Worm (Caenorhabditis elegans) whole organism, dauer: ENCODE data around the gene chil-18.

Experiments
- unc-62 ChIP-seq: sonication (generic microtip); optimal IDR thresholded peaks from 2 replicates; lab custom pipeline; 2017; ENCODE audit warnings: missing biosample characterization, missing genetic modification reagents, missing genetic modification characterization

The chil-18 gene

ce11 chrII:9474367-9475105 is 26.5 kb downstream of the chil-18 start, which contains the start of the genes chil-25 and chil-26:
Gene chil-25 (minus strand): TSS chrII:9474467.
Gene chil-26 (plus strand): TSS chrII:9475055.
- no peak for TF ChIP-seq unc-62 (GFP tag; lab: Kevin White, UChicago)

DNA sequence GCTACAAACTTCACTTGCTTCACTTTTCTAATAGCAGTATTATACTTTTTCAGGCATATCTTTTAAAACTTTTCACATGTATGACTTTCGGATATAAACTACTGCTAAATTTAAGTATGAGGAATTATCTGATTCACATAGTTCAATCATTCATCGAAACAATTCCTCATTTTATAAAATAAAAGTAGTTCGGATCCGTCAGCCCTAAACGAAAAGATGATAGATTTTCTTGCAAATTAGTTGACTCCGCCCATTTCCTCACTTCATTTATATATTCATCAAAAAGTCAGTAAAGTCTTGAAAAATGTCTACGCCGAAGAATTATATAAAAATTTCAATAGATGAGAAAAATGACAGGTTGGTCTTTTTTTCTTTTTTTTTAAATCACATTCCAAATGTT is 29.5 kb downstream of the chil-18 start, which contains the start of gene chil-27:
Gene chil-27, plus strand, starts transcription at position 301 of the 400 bp plus-strand sequence.
- TF ChIP-seq unc-62 (GFP tag; lab: Kevin White, UChicago) = no peak

DNA sequence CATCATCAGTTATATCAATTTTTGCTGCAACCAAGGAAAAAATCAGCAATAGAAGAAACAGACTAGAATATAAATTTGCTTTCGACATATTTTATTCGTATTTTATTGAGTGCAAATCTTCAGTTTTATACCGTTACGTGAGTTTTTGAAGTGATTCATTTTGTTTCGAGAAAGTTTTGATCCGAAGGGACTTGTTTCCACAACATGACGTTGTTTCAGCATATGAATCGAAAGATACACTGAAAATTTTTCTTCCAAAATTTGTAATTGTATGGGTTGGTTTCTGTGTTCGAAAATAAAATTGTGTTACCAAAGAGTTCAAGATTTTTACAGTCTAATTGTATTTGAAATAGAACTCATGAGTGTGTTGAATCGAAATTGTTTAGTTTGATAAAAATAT is 31.9 kb downstream of the chil-18 start, which contains the start of gene T19H5.7:
Gene T19H5.7, minus strand, starts transcription at position 101 of the 400 bp plus-strand sequence.
- no peak for TF ChIP-seq unc-62 (GFP tag; lab: Kevin White, UChicago)

ce11 chrII:9481427-9481826 is 33.4 kb downstream of the chil-18 start:
- no peak for TF ChIP-seq unc-62 (GFP tag; lab: Kevin White, UChicago)

DNA sequence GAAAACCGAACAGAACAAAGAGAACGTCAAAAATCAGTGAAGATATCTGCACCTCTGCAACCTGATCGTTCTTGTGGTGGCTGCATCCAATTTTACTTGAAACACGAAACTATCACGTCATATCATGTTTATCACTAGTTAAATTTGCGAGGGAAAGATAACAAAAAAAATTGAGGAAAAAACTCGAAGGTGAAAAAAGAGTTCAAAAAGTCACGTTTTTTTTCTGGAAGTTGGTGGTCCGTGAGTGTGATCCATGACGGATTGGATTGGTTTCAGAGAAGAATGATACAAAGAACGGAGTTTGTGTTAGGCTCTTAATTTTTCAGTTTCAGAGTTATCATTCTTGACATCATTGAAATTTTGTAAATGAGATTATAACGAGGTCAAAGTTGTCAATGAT is 34.5 kb downstream of the chil-18 start:
- no peak for TF ChIP-seq unc-62 (GFP tag; lab: Kevin White, UChicago)

ce11 chrII:9483342-9483741 is 35.3 kb downstream of the chil-18 start:
- no peak for TF ChIP-seq unc-62 (GFP tag; lab: Kevin White, UChicago)

DNA sequence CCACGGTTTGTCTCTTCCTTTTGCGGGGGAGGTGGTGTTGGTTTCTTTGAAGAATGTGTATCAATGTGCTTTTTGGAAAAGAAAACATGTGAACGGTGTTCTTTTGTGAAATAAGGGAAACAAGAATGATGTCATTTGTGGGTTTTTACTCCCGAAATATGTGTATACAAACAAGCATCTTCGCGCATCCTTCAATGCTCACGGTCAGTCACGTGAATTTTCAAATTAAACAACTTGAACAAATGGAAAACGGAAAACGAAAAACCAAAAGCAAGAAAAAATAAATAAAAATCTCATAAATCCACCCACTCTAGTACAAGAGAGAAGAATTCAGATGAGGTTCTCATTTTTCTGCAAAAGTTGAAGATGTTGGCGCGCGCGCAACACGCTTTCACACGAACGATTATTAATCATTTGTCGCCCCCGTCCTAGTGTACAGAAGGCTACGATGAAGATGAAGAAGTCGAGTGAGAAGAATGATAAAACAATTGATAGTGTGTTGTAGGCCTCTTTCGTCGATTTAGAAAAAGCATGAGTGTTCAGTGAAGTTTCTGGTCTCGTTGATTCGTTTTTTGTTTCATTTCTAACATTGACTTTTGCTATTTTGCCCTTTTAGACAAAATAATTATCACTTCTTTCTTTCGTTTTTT is 37.1 kb downstream of the chil-18 start:
- TF ChIP-seq unc-62 (GFP tag; lab: Kevin White, UChicago) = no peak

ce11 chrII:9487337-9487950 is 39.4 kb downstream of the chil-18 start, which contains the start of gene T19H5.4:
Gene T19H5.4 (minus strand): TSS chrII:9487387.
- no peak for TF ChIP-seq unc-62 (GFP tag; lab: Kevin White, UChicago)

DNA sequence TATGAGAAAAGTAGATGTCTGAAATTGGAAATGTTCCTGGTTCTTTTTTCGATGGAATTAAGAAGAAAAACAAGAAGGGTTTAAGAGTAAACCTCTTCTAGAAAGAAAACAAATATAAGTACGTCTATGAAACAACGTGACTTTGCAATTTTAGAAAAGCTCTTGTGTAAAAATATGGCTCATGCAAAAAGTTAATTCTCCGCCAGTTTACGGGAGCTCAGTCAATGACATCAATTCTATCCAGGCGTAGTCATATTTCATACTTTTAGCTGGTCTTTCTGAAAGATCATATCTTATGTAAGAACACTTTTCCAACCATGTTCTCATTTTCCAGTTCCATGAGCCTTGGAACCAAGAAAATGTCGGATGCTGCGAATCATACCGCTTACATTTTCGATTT is 41.9 kb downstream of the chil-18 start:
- no peak for TF ChIP-seq unc-62 (GFP tag; lab: Kevin White, UChicago)

DNA sequence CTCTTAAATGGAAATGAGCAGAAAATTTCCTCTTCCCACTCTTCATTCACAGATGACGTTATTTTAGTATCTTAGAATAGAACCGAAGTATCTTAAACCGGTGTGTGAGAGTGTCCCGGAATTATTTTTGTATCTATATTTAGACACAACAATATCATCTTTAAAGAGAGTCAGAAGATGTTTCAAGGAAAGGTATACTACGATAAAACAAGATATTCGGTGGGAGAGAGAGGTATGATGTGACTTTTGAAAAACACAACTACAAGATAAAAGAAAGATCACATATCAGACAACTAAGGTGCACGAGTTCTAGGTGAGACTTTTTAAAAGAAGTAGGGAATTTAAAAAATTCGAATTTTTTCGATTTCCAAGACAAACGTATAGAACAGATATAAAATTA is 42.5 kb downstream of the chil-18 start:
- no peak for TF ChIP-seq unc-62 (GFP tag; lab: Kevin White, UChicago)

- no peak for TF ChIP-seq unc-62 (GFP tag; lab: Kevin White, UChicago)
Measured at ce11 chrII:9491045-9491444, 43.0 kb downstream of the chil-18 start.

ce11 chrII:9493242-9494058 is 45.4 kb downstream of the chil-18 start:
- no peak for TF ChIP-seq unc-62 (GFP tag; lab: Kevin White, UChicago)

ce11 chrII:9497309-9497708 is 49.2 kb downstream of the chil-18 start:
- TF ChIP-seq unc-62 (GFP tag; lab: Kevin White, UChicago) = no peak

DNA sequence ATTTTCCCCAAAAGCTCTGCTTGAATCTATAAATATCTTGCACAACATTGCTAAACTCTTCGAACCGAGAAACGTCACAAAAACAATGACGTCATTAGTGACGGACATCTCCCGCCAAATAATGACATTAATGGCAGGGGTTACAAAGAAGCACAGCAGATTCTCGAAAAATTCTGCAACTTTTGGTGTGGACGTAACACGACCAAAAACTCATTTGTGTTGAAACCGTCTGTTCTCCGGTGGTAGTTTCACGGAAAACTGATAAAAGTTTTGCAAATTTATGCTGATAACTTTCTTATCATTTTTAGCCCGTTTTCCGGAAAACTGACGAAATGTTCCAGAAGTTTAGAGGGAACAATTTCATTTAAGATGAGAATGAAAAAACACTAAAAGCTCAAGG is 50.5 kb downstream of the chil-18 start:
- no peak for TF ChIP-seq unc-62 (GFP tag; lab: Kevin White, UChicago)
